Worm (Caenorhabditis elegans) whole organism, L1 larva: ENCODE results near the gene T22C8.3.

Source experiments
- F16B12.6 ChIP-seq: fragments of 150-350 bp; optimal IDR thresholded peaks from 2 replicates; lab custom pipeline; 2014; ENCODE audit warnings: missing biosample characterization, missing genetic modification characterization
- aha-1 ChIP-seq: fragments of 150-350 bp; optimal IDR thresholded peaks from 2 replicates; lab custom pipeline; 2014; ENCODE audit warnings: missing biosample characterization, missing genetic modification characterization
- ama-1 ChIP-seq: fragments of 150-350 bp; optimal IDR thresholded peaks from 2 replicates; lab custom pipeline; 2014
- blmp-1 ChIP-seq: fragments of 150-350 bp; optimal IDR thresholded peaks from 2 replicates; lab custom pipeline; 2014; ENCODE audit warnings: missing biosample characterization, missing genetic modification characterization
- ceh-82 ChIP-seq, 3 experiments: fragments of 150-350 bp in 1 of 3; sonication (generic microtip) in 2 of 3; optimal IDR thresholded peaks; 2 replicates each; lab custom pipeline; 2014 to 2017; ENCODE audit warnings: missing biosample characterization in 3 of 3, missing genetic modification characterization in 3 of 3
- ceh-88 ChIP-seq: fragments of 200-800 bp; sonication (Bioruptor generic); IDR thresholded peaks from 2 replicates; pipeline ENCODE4 v1.3.6; 2022; ENCODE audit warnings: missing genetic modification characterization, missing compliant biosample characterization
- ceh-90 ChIP-seq: sonication (generic microtip); optimal IDR thresholded peaks from 2 replicates; lab custom pipeline; 2016; ENCODE audit warnings: missing genetic modification characterization, missing compliant biosample characterization
- dpl-1 ChIP-seq, 3 experiments: fragments of 150-350 bp in 2 of 3; sonication (generic microtip) in 1 of 3; optimal IDR thresholded peaks; 2 replicates each; lab custom pipeline; 2014 to 2017; ENCODE audit warnings: missing biosample characterization in 3 of 3, missing genetic modification characterization in 3 of 3, missing genetic modification reagents in 3 of 3
- dsc-1 ChIP-seq: sonication (generic microtip); optimal IDR thresholded peaks from 2 replicates; lab custom pipeline; 2016; ENCODE audit warnings: mild to moderate bottlenecking, missing genetic modification characterization, missing compliant biosample characterization
- efl-1 ChIP-seq, 4 experiments: fragments of 150-350 bp; optimal IDR thresholded peaks in 3 of 4; peaks in 1 of 4; 1 replicate in 1 of 4; 2 replicates in 3 of 4; lab custom pipeline; 2014; ENCODE audit warnings: missing biosample characterization in 2 of 4, missing genetic modification characterization in 2 of 4, missing genetic modification reagents in 2 of 4
- elt-3 ChIP-seq, 6 experiments: fragments of 150-350 bp in 1 of 6; sonication (generic microtip); optimal IDR thresholded peaks; 2 replicates each; lab custom pipeline; 2017 to 2018; ENCODE audit warnings: missing biosample characterization in 6 of 6, missing genetic modification characterization in 6 of 6, inconsistent platforms in 1 of 6
- ets-5 ChIP-seq: fragments of 200-800 bp; sonication (Bioruptor generic); IDR thresholded peaks from 2 replicates; pipeline ENCODE4 v1.3.6; 2022; ENCODE audit warnings: missing genetic modification characterization, missing compliant biosample characterization
- fkh-8 ChIP-seq: sonication (generic microtip); optimal IDR thresholded peaks from 2 replicates; lab custom pipeline; 2016; ENCODE audit warnings: mild to moderate bottlenecking, missing genetic modification characterization, missing compliant biosample characterization
- fos-1 ChIP-seq: fragments of 150-350 bp; optimal IDR thresholded peaks from 2 replicates; lab custom pipeline; 2014; ENCODE audit warnings: missing biosample characterization, missing genetic modification characterization
- grh-1 ChIP-seq: fragments of 200-800 bp; sonication (Bioruptor generic); IDR thresholded peaks from 2 replicates; pipeline ENCODE4 v1.3.6; 2022; ENCODE audit warnings: missing genetic modification reagents, missing genetic modification characterization, missing compliant biosample characterization
- hpl-2 ChIP-seq: fragments of 150-350 bp; optimal IDR thresholded peaks from 2 replicates; lab custom pipeline; 2014; ENCODE audit warnings: missing biosample characterization, missing genetic modification reagents, missing genetic modification characterization
- isw-1 ChIP-seq: fragments of 200-800 bp; sonication (Bioruptor generic); IDR thresholded peaks from 2 replicates; pipeline ENCODE4 v1.3.6; 2022; ENCODE audit warnings: missing genetic modification characterization, missing compliant biosample characterization
- jun-1 ChIP-seq: fragments of 150-350 bp; optimal IDR thresholded peaks from 2 replicates; lab custom pipeline; 2014; ENCODE audit warnings: missing biosample characterization, missing genetic modification reagents, missing genetic modification characterization
- lin-35 ChIP-seq, 2 experiments: fragments of 150-350 bp; optimal IDR thresholded peaks; 2 replicates each; lab custom pipeline; 2014; ENCODE audit warnings: missing biosample characterization in 2 of 2, missing genetic modification characterization in 2 of 2, missing genetic modification reagents in 2 of 2
- lsy-2 ChIP-seq, 2 experiments: fragments of 150-350 bp; optimal IDR thresholded peaks; 2 replicates each; lab custom pipeline; 2014; ENCODE audit warnings: missing biosample characterization in 2 of 2, missing genetic modification characterization in 2 of 2
- mef-2 ChIP-seq: fragments of 150-350 bp; optimal IDR thresholded peaks from 2 replicates; lab custom pipeline; 2014; ENCODE audit warnings: missing biosample characterization, missing genetic modification characterization
- nhr-19 ChIP-seq: fragments of 200-800 bp; sonication (Bioruptor generic); conservative IDR thresholded peaks from 2 replicates; pipeline ENCODE4 v1.3.6; 2022; ENCODE audit warnings: missing genetic modification characterization, missing compliant biosample characterization
- nhr-20 ChIP-seq: sonication (generic microtip); optimal IDR thresholded peaks from 2 replicates; lab custom pipeline; 2016; ENCODE audit warnings: mild to moderate bottlenecking, missing genetic modification characterization, missing compliant biosample characterization
- nhr-47 ChIP-seq: sonication (generic microtip); optimal IDR thresholded peaks from 2 replicates; lab custom pipeline; 2016; ENCODE audit warnings: mild to moderate bottlenecking, missing genetic modification characterization, moderate library complexity, missing compliant biosample characterization
- nhr-71 ChIP-seq: sonication (generic microtip); optimal IDR thresholded peaks from 2 replicates; lab custom pipeline; 2016; ENCODE audit warnings: mild to moderate bottlenecking, missing genetic modification characterization, moderate library complexity, missing compliant biosample characterization
- nhr-76 ChIP-seq: sonication (generic microtip); optimal IDR thresholded peaks from 2 replicates; lab custom pipeline; 2017; ENCODE audit warnings: missing biosample characterization, missing genetic modification characterization
- nhr-77 ChIP-seq: fragments of 150-350 bp; optimal IDR thresholded peaks from 2 replicates; lab custom pipeline; 2014; ENCODE audit warnings: missing biosample characterization, missing genetic modification characterization
- nhr-90 ChIP-seq: sonication (generic microtip); optimal IDR thresholded peaks from 2 replicates; lab custom pipeline; 2016; ENCODE audit warnings: mild to moderate bottlenecking, missing genetic modification characterization, missing compliant biosample characterization; ENCODE audit not compliant: poor library complexity
- pag-3 ChIP-seq: sonication (generic microtip); optimal IDR thresholded peaks from 2 replicates; lab custom pipeline; 2017; ENCODE audit warnings: missing genetic modification characterization, mild to moderate bottlenecking, missing compliant biosample characterization, antibody characterized with exemption, borderline replicate concordance; ENCODE audit not compliant: insufficient read depth
- pax-3 ChIP-seq: fragments of 200-800 bp; sonication (Bioruptor generic); optimal IDR thresholded peaks from 2 replicates; lab custom pipeline; 2018; ENCODE audit warnings: mild to moderate bottlenecking, missing genetic modification characterization, moderate library complexity, missing compliant biosample characterization
- pqm-1 ChIP-seq: sonication (generic microtip); optimal IDR thresholded peaks from 3 replicates; lab custom pipeline; 2017; ENCODE audit warnings: missing biosample characterization, missing genetic modification characterization
- rnt-1 ChIP-seq: sonication (generic microtip); optimal IDR thresholded peaks from 2 replicates; lab custom pipeline; 2016; ENCODE audit warnings: mild to moderate bottlenecking, missing genetic modification characterization, moderate library complexity, missing compliant biosample characterization
- snu-23 ChIP-seq: sonication (generic microtip); optimal IDR thresholded peaks from 2 replicates; lab custom pipeline; 2016; ENCODE audit warnings: missing genetic modification characterization, missing compliant biosample characterization
- swsn-7 ChIP-seq: sonication (generic microtip); optimal IDR thresholded peaks from 2 replicates; lab custom pipeline; 2016; ENCODE audit warnings: missing genetic modification characterization, missing compliant biosample characterization
- unc-62 ChIP-seq: fragments of 150-350 bp; optimal IDR thresholded peaks from 2 replicates; lab custom pipeline; 2014; ENCODE audit warnings: missing biosample characterization, missing genetic modification reagents, missing genetic modification characterization
- unc-86 ChIP-seq: sonication (generic microtip); optimal IDR thresholded peaks from 2 replicates; lab custom pipeline; 2016; ENCODE audit warnings: missing genetic modification characterization, missing compliant biosample characterization
- unc-98 ChIP-seq: fragments of 200-800 bp; sonication (Bioruptor generic); IDR thresholded peaks from 2 replicates; pipeline ENCODE4 v1.3.6; 2022; ENCODE audit warnings: missing genetic modification characterization, missing compliant biosample characterization
- zip-4 ChIP-seq: fragments of 200-800 bp; sonication (Bioruptor generic); optimal IDR thresholded peaks from 2 replicates; lab custom pipeline; 2018; ENCODE audit warnings: mild to moderate bottlenecking, missing genetic modification characterization, moderate library complexity, missing compliant biosample characterization
- ztf-11 ChIP-seq, 2 experiments: sonication (generic microtip); optimal IDR thresholded peaks; 2 replicates each; lab custom pipeline; 2016 to 2017; ENCODE audit warnings: missing genetic modification characterization in 2 of 2, missing biosample characterization in 1 of 2, missing compliant biosample characterization in 1 of 2

The T22C8.3 gene

ce11 chrII:8606549-8606948 is 15.2 kb downstream of the T22C8.3 start, which contains the start of gene F28C6.8:
Gene F28C6.8, plus strand, starts transcription at chrII:8606849.
- TF ChIP-seq lsy-2 (tag; optimal IDR thresholded peaks at IDR 0.05; lab: Kevin White, UChicago) = no peak
- TF ChIP-seq unc-62 (GFP tag; lab: Kevin White, UChicago) = no peak
- no peak for TF ChIP-seq nhr-47 (tag; lab: Kevin White, UChicago)
- TF ChIP-seq aha-1 (tag; lab: Kevin White, UChicago) = no peak
- TF ChIP-seq nhr-76 = no peak
- TF ChIP-seq hpl-2 = no peak
- TF ChIP-seq ztf-11 (tag; optimal IDR thresholded peaks at IDR 0.05; lab: Kevin White, UChicago) = no peak
- no peak for TF ChIP-seq ceh-90 (tag; lab: Kevin White, UChicago)
- TF ChIP-seq unc-98 = no peak
- TF ChIP-seq ama-1 (lab: Kevin White, UChicago) = no peak
- TF ChIP-seq pax-3 (tag; lab: Kevin White, UChicago) = no peak
- TF ChIP-seq mef-2 (tag; lab: Kevin White, UChicago) = no peak
- TF ChIP-seq pag-3 (tag; lab: Kevin White, UChicago) = no peak
- TF ChIP-seq fkh-8 (tag; lab: Kevin White, UChicago) = no peak
- TF ChIP-seq zip-4 (GFP tag; lab: Kevin White, UChicago) = no peak

ce11 chrII:8603567-8604359 is 18.0 kb downstream of the T22C8.3 start, which contains the start of gene suf-1:
Gene suf-1, plus strand, starts transcription at chrII:8603846.
- TF ChIP-seq ceh-82 (tag; optimal IDR thresholded peaks at IDR 0.05; lab: Kevin White, UChicago) (no peak), ama-1 (lab: Kevin White, UChicago) (peak; percentile 78), swsn-7 (peak; percentile 36), nhr-76 (no peak), rnt-1 (tag; lab: Kevin White, UChicago) (peak; percentile 46), ceh-88 (no peak), lsy-2 (tag; optimal IDR thresholded peaks at IDR 0.05; lab: Kevin White, UChicago) (peak; percentile 43 to 85), snu-23 (GFP tag; lab: Kevin White, UChicago) (peak; percentile 42), dsc-1 (tag; lab: Kevin White, UChicago) (peak; percentile 14), ets-5 (no peak), ceh-90 (tag; lab: Kevin White, UChicago) (no peak), dpl-1 (GFP tag; optimal IDR thresholded peaks at IDR 0.05; lab: Kevin White, UChicago) (peak in 2 of 3 experiments; percentile 22 to 44), grh-1 (GFP tag; lab: Robert Waterston, UW) (0 out of 2 replicates have a peak, but pooled peaks have one; percentile 25), jun-1 (tag; lab: Kevin White, UChicago) (no peak), nhr-77 (tag; lab: Kevin White, UChicago) (no peak), isw-1 (GFP tag; lab: Robert Waterston, UW) (no peak), nhr-90 (tag; lab: Kevin White, UChicago) (peak; percentile 42), efl-1 (optimal IDR thresholded peaks at IDR 0.05; lab: Kevin White, UChicago) (peak; percentile 50 to 51), efl-1 (GFP tag; optimal IDR thresholded peaks at IDR 0.05 in 1 of 2; lab: Kevin White, UChicago) (peak; percentile 42 to 92), nhr-20 (tag; lab: Kevin White, UChicago) (peak; percentile 30), lin-35 (GFP tag; optimal IDR thresholded peaks at IDR 0.05; lab: Kevin White, UChicago) (peak; percentile 1 to 47), elt-3 (tag; optimal IDR thresholded peaks at IDR 0.05; lab: Kevin White, UChicago) (peak in 1 of 6 experiments; percentile 2), fos-1 (peak; percentile 0), nhr-71 (tag; lab: Kevin White, UChicago) (peak; percentile 45), nhr-19 (0 out of 2 replicates have a peak, but pooled peaks have one; percentile 18), F16B12.6 (tag; lab: Kevin White, UChicago) (peak; percentile 78), pqm-1 (tag; lab: Kevin White, UChicago) (no peak), blmp-1 (tag; lab: Kevin White, UChicago) (peak; percentile 35), unc-86 (tag; lab: Kevin White, UChicago) (no peak), nhr-47 (tag; lab: Kevin White, UChicago) (peak; percentile 39)
